Fruit fly (Drosophila melanogaster): ENCODE measurements around the gene salt.

salt gene

dm6 chr3R:31747429-31748048, 7.0 kb downstream of the salt start, which contains the start of the genes nero and CG1910 (continued):
- no peak for TF ChIP-seq Chrac-16 (GFP tag; optimal IDR thresholded peaks at IDR 0.05)
- peak; percentile 48 for TF ChIP-seq nmo (GFP tag; optimal IDR thresholded peaks at IDR 0.05)
- peak; percentile 96 for TF ChIP-seq CG9437 (GFP tag; optimal IDR thresholded peaks at IDR 0.05)
- TF ChIP-seq CG17829 (tag; optimal IDR thresholded peaks at IDR 0.05) = peak; percentile 27
- no peak for TF ChIP-seq CG34376 (GFP tag; optimal IDR thresholded peaks at IDR 0.05)
- TF ChIP-seq CG12299 (tag; optimal IDR thresholded peaks at IDR 0.05) = peak; percentile 42
- peak; percentile 93 for TF ChIP-seq dm (GFP tag; optimal IDR thresholded peaks at IDR 0.05)
- TF ChIP-seq Max (GFP tag; optimal IDR thresholded peaks at IDR 0.05) = peak; percentile 51
- peak; percentile 6 for TF ChIP-seq CG12155 (GFP tag; optimal IDR thresholded peaks at IDR 0.05)
- peak; percentile 43 for TF ChIP-seq CG14710 (tag; optimal IDR thresholded peaks at IDR 0.05)
- TF ChIP-seq crp (GFP tag; optimal IDR thresholded peaks at IDR 0.05) = peak in 1 of 2 experiments; percentile 13
- TF ChIP-seq crc (GFP tag; optimal IDR thresholded peaks at IDR 0.05) = no peak
- TF ChIP-seq org-1 (GFP tag; optimal IDR thresholded peaks at IDR 0.05) = no peak
- TF ChIP-seq CG15601 (tag; optimal IDR thresholded peaks at IDR 0.05) = peak; percentile 37
- TF ChIP-seq ERR (GFP tag; optimal IDR thresholded peaks at IDR 0.05) = peak; percentile 46
- no peak for TF ChIP-seq CG31441 (GFP tag; IDR thresholded peaks at IDR 0.05)
- TF ChIP-seq Xbp1 (GFP tag; optimal IDR thresholded peaks at IDR 0.05) = peak; percentile 52
- TF ChIP-seq YL-1 (GFP tag; optimal IDR thresholded peaks at IDR 0.05) = peak; percentile 17
- peak; percentile 8 for TF ChIP-seq CG13894 (tag; optimal IDR thresholded peaks at IDR 0.05)
- TF ChIP-seq Asciz (GFP tag; optimal IDR thresholded peaks at IDR 0.05) = no peak
- TF ChIP-seq BEAF-32 (GFP tag; optimal IDR thresholded peaks at IDR 0.05) = peak; percentile 92
- TF ChIP-seq CG17186 (GFP tag; optimal IDR thresholded peaks at IDR 0.05) = peak; percentile 88
- TF ChIP-seq Sry-β (GFP tag; optimal IDR thresholded peaks at IDR 0.05) = peak; percentile 84
- TF ChIP-seq phol (tag; optimal IDR thresholded peaks at IDR 0.05) = peak; percentile 39
- TF ChIP-seq CG3995 (GFP tag; optimal IDR thresholded peaks at IDR 0.05) = peak; percentile 94
- TF ChIP-seq CG7987 (GFP tag; optimal IDR thresholded peaks at IDR 0.05) = peak; percentile 19
- no peak for TF ChIP-seq CG16813 (GFP tag; IDR thresholded peaks at IDR 0.05; ENCODE audit: partially characterized antibody)
- peak; percentile 34 for TF ChIP-seq grau (tag; optimal IDR thresholded peaks at IDR 0.05)
- TF ChIP-seq CG15011 (GFP tag; optimal IDR thresholded peaks at IDR 0.05) = no peak
- no peak for TF ChIP-seq CG11398 (GFP tag; optimal IDR thresholded peaks at IDR 0.05)
- peak; percentile 77 for TF ChIP-seq HmgZ (tag; optimal IDR thresholded peaks at IDR 0.05)
- TF ChIP-seq CG6765 (GFP tag; optimal IDR thresholded peaks at IDR 0.05) = no peak
- peak; percentile 30 for TF ChIP-seq hkb (optimal IDR thresholded peaks at IDR 0.05)
- no peak for TF ChIP-seq hkb (GFP tag; IDR thresholded peaks at IDR 0.05)
- TF ChIP-seq Hand (GFP tag; optimal IDR thresholded peaks at IDR 0.05) = no peak
- peak; percentile 86 for TF ChIP-seq Sry-δ (GFP tag; optimal IDR thresholded peaks at IDR 0.05)
- TF ChIP-seq CG2712 (tag; optimal IDR thresholded peaks at IDR 0.05) = peak; percentile 50
- no peak for TF ChIP-seq Dll (GFP tag; IDR thresholded peaks at IDR 0.05; ENCODE audit: partially characterized antibody)
- TF ChIP-seq insv (GFP tag; optimal IDR thresholded peaks at IDR 0.05) = no peak
- peak; percentile 15 for TF ChIP-seq CG8290 (GFP tag; optimal IDR thresholded peaks at IDR 0.05)
- TF ChIP-seq CG8290 (tag; optimal IDR thresholded peaks at IDR 0.05) = peak in 1 of 2 experiments; percentile 77
- TF ChIP-seq danr (GFP tag; IDR thresholded peaks at IDR 0.05) = no peak
- no peak for TF ChIP-seq sens-2 (GFP tag; IDR thresholded peaks at IDR 0.05)
- TF ChIP-seq onecut (GFP tag; IDR thresholded peaks at IDR 0.05) = peak; percentile 58
- peak; percentile 37 for TF ChIP-seq zen (tag; optimal IDR thresholded peaks at IDR 0.05)
- TF ChIP-seq CG10543 (GFP tag; optimal IDR thresholded peaks at IDR 0.05) = peak; percentile 21
- TF ChIP-seq CG12391 (tag; optimal IDR thresholded peaks at IDR 0.05) = peak; percentile 28
- peak; percentile 27 for TF ChIP-seq B-H2 (GFP tag; optimal IDR thresholded peaks at IDR 0.05)
- TF ChIP-seq Trl (optimal IDR thresholded peaks at IDR 0.05) = no peak
- peak; percentile 19 for TF ChIP-seq Trl (GFP tag; optimal IDR thresholded peaks at IDR 0.05)

Data from whole organism, embryonic.